Worm (Caenorhabditis elegans): ENCODE measurements around the gene F41H10.4.
A peak's percentile ranks its signal among the peaks of the same experiment; 100 is the strongest.

DNA sequence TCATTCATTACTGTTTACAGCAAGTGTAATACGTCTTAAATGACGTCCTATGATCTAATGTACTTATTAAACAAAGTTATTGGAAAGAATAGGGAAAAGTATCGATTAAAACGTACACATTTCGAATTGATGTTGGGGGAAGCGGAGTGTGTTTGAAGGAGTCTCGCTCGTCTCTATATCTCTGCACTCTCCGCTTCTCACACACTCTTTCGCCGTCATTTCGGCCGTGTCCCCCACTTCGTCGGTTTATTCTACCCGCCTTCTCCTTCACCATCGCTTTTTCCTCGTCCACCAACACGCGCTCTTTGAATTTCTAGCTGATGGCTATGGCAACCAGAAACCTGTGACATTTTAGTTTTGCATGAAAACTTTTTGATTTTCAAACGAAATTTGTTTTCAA is 4.5 kb downstream of the F41H10.4 start:
- TF ChIP-seq ama-1 (optimal IDR thresholded peaks at IDR 0.05) (no peak), pag-3 (tag; optimal IDR thresholded peaks at IDR 0.05; ENCODE audit: borderline replicate concordance) (no peak), hlh-13 (GFP tag; optimal IDR thresholded peaks at IDR 0.05) (no peak), tbx-2 (tag; optimal IDR thresholded peaks at IDR 0.05) (peak; percentile 16), elt-2 (tag; optimal IDR thresholded peaks at IDR 0.05) (no peak), K09A11.1 (tag; optimal IDR thresholded peaks at IDR 0.05; ENCODE audit: insufficient read depth) (no peak), ceh-18 (tag; optimal IDR thresholded peaks at IDR 0.05) (no peak)
